Fruit fly (Drosophila melanogaster) whole organism: ENCODE measurements around the gene Gos28.

Source experiments
- CG8478 ChIP-seq: fragments of >200 bp; optimal IDR thresholded peaks from 2 replicates; lab custom pipeline; 2018; ENCODE audit warnings: inconsistent platforms
- pan ChIP-seq: fragments of >200 bp; optimal IDR thresholded peaks from 2 replicates; lab custom pipeline; 2017
- usp ChIP-seq: fragments of >200 bp; optimal IDR thresholded peaks from 2 replicates; lab custom pipeline; 2017; ENCODE audit warnings: missing biosample characterization, missing genetic modification characterization, mixed read lengths

DNA sequence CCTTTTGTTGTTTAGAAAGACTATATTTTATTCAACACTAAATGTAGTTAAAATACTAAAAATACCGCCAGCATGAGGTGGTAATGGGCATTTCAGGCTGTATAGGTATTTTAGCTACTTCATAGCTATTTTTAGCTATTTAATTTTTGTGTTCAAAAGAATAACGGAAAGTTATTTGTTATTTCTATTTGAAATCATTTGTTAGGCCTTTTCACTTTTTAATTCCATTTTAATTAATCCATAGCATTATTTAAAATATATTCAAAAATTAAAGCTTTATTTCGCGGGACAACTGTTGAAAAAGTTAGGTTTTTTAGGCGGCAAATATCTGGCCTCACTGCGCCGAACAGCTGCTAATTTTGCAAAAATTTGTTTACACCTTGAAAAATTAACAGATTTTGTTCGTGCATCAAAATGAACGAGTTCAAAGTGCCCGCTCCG, 14.0 kb downstream of the Gos28 start, which contains the start of the genes dind and CG7706:
- TF ChIP-seq CG8478 (lab: Kevin White, UChicago) (no peak), pan (lab: Kevin White, UChicago) (no peak), usp (GFP tag; lab: Kevin White, UChicago) (no peak)
